Worm (Caenorhabditis elegans) whole organism, late embryonic: ENCODE data around the gene W07G4.5.

ENCODE experiments used
- K02D7.2 ChIP-seq: sonication (generic microtip); optimal IDR thresholded peaks from 2 replicates; lab custom pipeline; 2017; ENCODE audit warnings: mild to moderate bottlenecking, missing genetic modification characterization, missing compliant biosample characterization
- K09A11.1 ChIP-seq: sonication (generic microtip); optimal IDR thresholded peaks from 2 replicates; lab custom pipeline; 2017; ENCODE audit warnings: antibody characterized with exemption, mild to moderate bottlenecking, missing genetic modification characterization, missing compliant biosample characterization; ENCODE audit not compliant: insufficient read depth
- Y22D7AL.16 ChIP-seq: sonication (generic microtip); optimal IDR thresholded peaks from 2 replicates; lab custom pipeline; 2016; ENCODE audit warnings: missing genetic modification characterization, missing compliant biosample characterization
- ceh-2 ChIP-seq: sonication (generic microtip); optimal IDR thresholded peaks from 2 replicates; lab custom pipeline; 2016; ENCODE audit warnings: missing genotype, missing genetic modification characterization, missing compliant biosample characterization
- ceh-30 ChIP-seq: fragments of 150-350 bp; optimal IDR thresholded peaks from 2 replicates; lab custom pipeline; 2014; ENCODE audit warnings: missing biosample characterization, missing genetic modification characterization
- hlh-15 ChIP-seq: sonication (generic microtip); optimal IDR thresholded peaks from 2 replicates; lab custom pipeline; 2016; ENCODE audit warnings: missing genetic modification characterization, missing compliant biosample characterization
- pha-4 ChIP-seq: fragments of 150-350 bp; optimal IDR thresholded peaks from 2 replicates; lab custom pipeline; 2018; ENCODE audit warnings: missing biosample characterization, missing genetic modification reagents, missing genetic modification characterization
- tbx-2 ChIP-seq: sonication (generic microtip); optimal IDR thresholded peaks from 2 replicates; lab custom pipeline; 2016; ENCODE audit warnings: missing genetic modification characterization, missing compliant biosample characterization

ce11 chrV:13043832-13044521 is 3.8 kb upstream of the W07G4.5 start:
- TF ChIP-seq tbx-2 (no peak), ceh-2 (tag; lab: Kevin White, UChicago) (no peak), K09A11.1 (tag; lab: Kevin White, UChicago) (no peak), Y22D7AL.16 (no peak), hlh-15 (tag; lab: Kevin White, UChicago) (no peak), K02D7.2 (no peak), ceh-30 (tag; lab: Kevin White, UChicago) (no peak), pha-4 (tag; lab: Kevin White, UChicago) (no peak)
